Worm (Caenorhabditis elegans) whole organism, L4 larva: ENCODE data around the gene F31D4.5.

Source experiments
- F10B5.3 ChIP-seq: sonication (generic microtip); optimal IDR thresholded peaks from 2 replicates; lab custom pipeline; 2016; ENCODE audit warnings: mild to moderate bottlenecking, missing genetic modification characterization, missing compliant biosample characterization
- F44E2.7 ChIP-seq: fragments of 200-800 bp; sonication (Bioruptor generic); IDR thresholded peaks from 2 replicates; pipeline ENCODE4 v2.1.2; 2022; ENCODE audit warnings: missing genetic modification characterization, missing compliant biosample characterization
- F49E8.2 ChIP-seq: sonication (generic microtip); optimal IDR thresholded peaks from 2 replicates; lab custom pipeline; 2016; ENCODE audit warnings: missing compliant biosample characterization, mild to moderate bottlenecking, missing genetic modification characterization, borderline replicate concordance
- R02D3.7 ChIP-seq: fragments of 150-350 bp; sonication (generic microtip); optimal IDR thresholded peaks from 3 replicates; lab custom pipeline; 2014; ENCODE audit warnings: missing biosample characterization, missing genetic modification characterization
- T26A8.4 ChIP-seq: fragments of 200-800 bp; sonication (Bioruptor generic); IDR thresholded peaks from 2 replicates; pipeline ENCODE4 v1.3.6; 2022; ENCODE audit warnings: missing genetic modification characterization, missing compliant biosample characterization
- Y48G9A.11 ChIP-seq: fragments of 200-800 bp; sonication (Bioruptor generic); IDR thresholded peaks from 2 replicates; pipeline ENCODE4 v1.3.6; 2022; ENCODE audit warnings: missing genetic modification reagents, missing genetic modification characterization, missing compliant biosample characterization
- ZK337.2 ChIP-seq: fragments of 200-800 bp; sonication (Bioruptor generic); IDR thresholded peaks from 2 replicates; pipeline ENCODE4 v1.3.6; 2022; ENCODE audit warnings: missing genetic modification reagents, missing genetic modification characterization, missing compliant biosample characterization
- ZK546.5 ChIP-seq, 2 experiments: sonication (generic microtip); optimal IDR thresholded peaks; 2 replicates each; lab custom pipeline; 2017; ENCODE audit warnings: missing biosample characterization in 2 of 2, missing genetic modification characterization in 2 of 2
- aly-2 ChIP-seq: sonication (generic microtip); optimal IDR thresholded peaks from 2 replicates; lab custom pipeline; 2018; ENCODE audit warnings: missing biosample characterization, missing genetic modification characterization
- ceh-44 ChIP-seq: fragments of 200-800 bp; sonication (Bioruptor generic); IDR thresholded peaks from 2 replicates; pipeline ENCODE4 v1.3.6; 2022; ENCODE audit warnings: missing genetic modification reagents, missing genetic modification characterization, missing compliant biosample characterization
- ceh-82 ChIP-seq: sonication (generic microtip); optimal IDR thresholded peaks from 2 replicates; lab custom pipeline; 2017; ENCODE audit warnings: missing biosample characterization, missing genetic modification characterization
- ces-1 ChIP-seq: fragments of 150-350 bp; sonication (generic microtip); optimal IDR thresholded peaks from 4 replicates; lab custom pipeline; 2014; ENCODE audit warnings: missing biosample characterization, missing genetic modification reagents, missing genetic modification characterization
- cey-2 ChIP-seq: sonication (generic microtip); optimal IDR thresholded peaks from 3 replicates; lab custom pipeline; 2017; ENCODE audit warnings: missing genetic modification characterization, mild to moderate bottlenecking, missing compliant biosample characterization, antibody characterized with exemption, borderline replicate concordance; ENCODE audit not compliant: insufficient read depth
- daf-16 ChIP-seq, 3 experiments: sonication (generic microtip); optimal IDR thresholded peaks; 2 replicates each; lab custom pipeline; 2016 to 2017; ENCODE audit warnings: missing genetic modification characterization in 3 of 3, missing genetic modification reagents in 3 of 3, mild to moderate bottlenecking in 2 of 3, missing compliant biosample characterization in 2 of 3, missing biosample characterization in 1 of 3, moderate library complexity in 1 of 3
- dmd-8 ChIP-seq: fragments of 200-800 bp; sonication (Bioruptor generic); IDR thresholded peaks from 2 replicates; pipeline ENCODE4 v1.3.6; 2022; ENCODE audit warnings: missing genetic modification characterization, missing compliant biosample characterization
- dpl-1 ChIP-seq: fragments of 150-350 bp; optimal IDR thresholded peaks from 2 replicates; lab custom pipeline; 2014; ENCODE audit warnings: missing biosample characterization, missing genetic modification reagents, missing genetic modification characterization
- duxl-1 ChIP-seq: sonication (generic microtip); optimal IDR thresholded peaks from 2 replicates; lab custom pipeline; 2016; ENCODE audit warnings: mild to moderate bottlenecking, missing genetic modification characterization, moderate library complexity, missing compliant biosample characterization; ENCODE audit not compliant: poor library complexity
- egl-43 ChIP-seq: fragments of 200-800 bp; sonication (Bioruptor generic); IDR thresholded peaks from 2 replicates; pipeline ENCODE4 v1.3.6; 2022; ENCODE audit warnings: missing genetic modification reagents, missing genetic modification characterization, missing compliant biosample characterization
- fkh-10 ChIP-seq: fragments of 150-350 bp; optimal IDR thresholded peaks from 2 replicates; lab custom pipeline; 2014; ENCODE audit warnings: missing biosample characterization, missing genetic modification reagents, missing genetic modification characterization
- fos-1 ChIP-seq: fragments of 150-350 bp; optimal IDR thresholded peaks from 2 replicates; lab custom pipeline; 2014; ENCODE audit warnings: missing biosample characterization, missing genetic modification characterization
- gei-8 ChIP-seq: fragments of 200-800 bp; sonication (Bioruptor generic); optimal IDR thresholded peaks from 2 replicates; lab custom pipeline; 2018; ENCODE audit warnings: mild to moderate bottlenecking, missing genetic modification characterization, missing compliant biosample characterization
- hlh-11 ChIP-seq: fragments of 200-800 bp; sonication (Bioruptor generic); optimal IDR thresholded peaks from 2 replicates; lab custom pipeline; 2018; ENCODE audit warnings: mild to moderate bottlenecking, missing genetic modification characterization, missing compliant biosample characterization
- lin-1 ChIP-seq: fragments of 200-800 bp; sonication (Bioruptor generic); IDR thresholded peaks from 2 replicates; pipeline ENCODE4 v1.3.6; 2022; ENCODE audit warnings: missing genetic modification reagents, missing genetic modification characterization, missing compliant biosample characterization
- lin-15B ChIP-seq: fragments of 150-350 bp; sonication (generic microtip); optimal IDR thresholded peaks from 3 replicates; lab custom pipeline; 2014; ENCODE audit warnings: missing biosample characterization, missing genetic modification characterization
- lin-29 ChIP-seq: fragments of 200-800 bp; sonication (Bioruptor generic); IDR thresholded peaks from 2 replicates; pipeline ENCODE4 v1.3.6; 2022; ENCODE audit warnings: missing genetic modification reagents, missing genetic modification characterization, missing compliant biosample characterization
- lin-38 ChIP-seq: fragments of 200-800 bp; sonication (Bioruptor generic); IDR thresholded peaks from 2 replicates; pipeline ENCODE4 v1.3.6; 2022; ENCODE audit warnings: missing genetic modification reagents, missing genetic modification characterization, missing compliant biosample characterization
- madf-5 ChIP-seq, 2 experiments: fragments of 200-800 bp; sonication (Bioruptor generic); IDR thresholded peaks; 2 replicates each; pipeline ENCODE4 v1.3.6; 2022; ENCODE audit warnings: missing compliant biosample characterization in 2 of 2, missing genetic modification characterization in 2 of 2
- mdl-1 ChIP-seq, 2 experiments: fragments of 150-350 bp in 1 of 2; sonication (generic microtip) in 1 of 2; optimal IDR thresholded peaks; 2 replicates each; lab custom pipeline; 2014 to 2017; ENCODE audit warnings: missing biosample characterization in 2 of 2, missing genetic modification characterization in 2 of 2
- mdt-29 ChIP-seq: fragments of 200-800 bp; sonication (Bioruptor generic); IDR thresholded peaks from 2 replicates; pipeline ENCODE4 v1.3.6; 2022; ENCODE audit warnings: missing genetic modification reagents, missing genetic modification characterization, missing compliant biosample characterization
- mes-2 ChIP-seq: sonication (generic microtip); optimal IDR thresholded peaks from 2 replicates; lab custom pipeline; 2016; ENCODE audit warnings: missing genotype, mild to moderate bottlenecking, missing genetic modification characterization, missing compliant biosample characterization; ENCODE audit not compliant: poor library complexity, severe bottlenecking
- mxl-3 ChIP-seq: fragments of 200-800 bp; sonication (Bioruptor generic); optimal IDR thresholded peaks from 2 replicates; lab custom pipeline; 2018; ENCODE audit warnings: mild to moderate bottlenecking, missing genetic modification characterization, missing compliant biosample characterization
- nhr-10 ChIP-seq: fragments of 150-350 bp; optimal IDR thresholded peaks from 2 replicates; lab custom pipeline; 2014; ENCODE audit warnings: missing biosample characterization, missing genetic modification characterization
- nhr-111 ChIP-seq: fragments of 200-800 bp; sonication (Bioruptor generic); optimal IDR thresholded peaks from 2 replicates; lab custom pipeline; 2018; ENCODE audit warnings: mild to moderate bottlenecking, missing genetic modification characterization, missing compliant biosample characterization
- nhr-28 ChIP-seq: fragments of 150-350 bp; optimal IDR thresholded peaks from 2 replicates; lab custom pipeline; 2014; ENCODE audit warnings: missing biosample characterization, missing genetic modification characterization
- nhr-41 ChIP-seq: fragments of 200-800 bp; sonication (Bioruptor generic); IDR thresholded peaks from 2 replicates; pipeline ENCODE4 v1.3.6; 2022; ENCODE audit warnings: missing genetic modification reagents, missing genetic modification characterization, missing compliant biosample characterization
- nhr-76 ChIP-seq: fragments of 150-350 bp; optimal IDR thresholded peaks from 2 replicates; lab custom pipeline; 2014; ENCODE audit warnings: missing biosample characterization, missing genetic modification characterization
- php-3 ChIP-seq: fragments of 200-800 bp; sonication (Bioruptor generic); IDR thresholded peaks from 2 replicates; pipeline ENCODE4 v1.3.6; 2022; ENCODE audit warnings: missing genetic modification reagents, missing genetic modification characterization, missing compliant biosample characterization
- rbr-2 ChIP-seq: sonication (generic microtip); optimal IDR thresholded peaks from 2 replicates; lab custom pipeline; 2016; ENCODE audit warnings: missing genotype, missing genetic modification characterization, missing compliant biosample characterization
- saeg-2 ChIP-seq: fragments of 200-800 bp; sonication (Bioruptor generic); IDR thresholded peaks from 2 replicates; pipeline ENCODE4 v1.3.6; 2022; ENCODE audit warnings: missing genetic modification reagents, missing genetic modification characterization, missing compliant biosample characterization
- skn-1 ChIP-seq: fragments of 150-350 bp; optimal IDR thresholded peaks from 2 replicates; lab custom pipeline; 2014; ENCODE audit warnings: missing biosample characterization, missing genetic modification characterization
- snpc-4 ChIP-seq: fragments of 150-350 bp; optimal IDR thresholded peaks from 2 replicates; lab custom pipeline; 2014; ENCODE audit warnings: missing biosample characterization, missing genetic modification characterization
- spr-1 ChIP-seq: sonication (generic microtip); optimal IDR thresholded peaks from 2 replicates; lab custom pipeline; 2016; ENCODE audit warnings: mild to moderate bottlenecking, missing genetic modification characterization, missing compliant biosample characterization
- unc-130 ChIP-seq: sonication (generic microtip); optimal IDR thresholded peaks from 2 replicates; lab custom pipeline; 2016; ENCODE audit warnings: missing genetic modification reagents, missing genetic modification characterization, missing compliant biosample characterization
- zag-1 ChIP-seq: fragments of 150-350 bp; optimal IDR thresholded peaks from 2 replicates; lab custom pipeline; 2014; ENCODE audit warnings: missing biosample characterization, missing genetic modification characterization
- zip-2 ChIP-seq: fragments of 150-350 bp; optimal IDR thresholded peaks from 2 replicates; lab custom pipeline; 2014; ENCODE audit warnings: missing biosample characterization, missing genetic modification characterization
- ztf-11 ChIP-seq: fragments of 150-350 bp; optimal IDR thresholded peaks from 2 replicates; lab custom pipeline; 2014; ENCODE audit warnings: missing biosample characterization, missing genetic modification characterization
- ztf-7 ChIP-seq: fragments of 150-350 bp; optimal IDR thresholded peaks from 2 replicates; lab custom pipeline; 2014; ENCODE audit warnings: missing biosample characterization, missing genetic modification characterization

The F31D4.5 gene

ce11 chrV:20847743-20848229 is 6.1 kb upstream of the F31D4.5 start (continued):
- TF ChIP-seq madf-5 (GFP tag; IDR thresholded peaks at IDR 0.05; lab: Robert Waterston, UW) (no peak), T26A8.4 (GFP tag; lab: Robert Waterston, UW) (peak; percentile 51; the same call in 1 of the 2 replicates), lin-38 (GFP tag; lab: Robert Waterston, UW) (peak; percentile 56), lin-1 (GFP tag; lab: Robert Waterston, UW) (no peak), mdt-29 (GFP tag; lab: Robert Waterston, UW) (no peak), ces-1 (GFP tag; lab: Kevin White, UChicago) (no peak), egl-43 (0 out of 2 replicates have a peak, but pooled peaks have one; percentile 46), nhr-28 (tag; lab: Kevin White, UChicago) (no peak), Y48G9A.11 (no peak)

- no peak for TF ChIP-seq ZK337.2
- TF ChIP-seq lin-1 (GFP tag; lab: Robert Waterston, UW): no peak
- no peak for TF ChIP-seq zip-2 (tag; lab: Kevin White, UChicago)
- no peak for TF ChIP-seq F44E2.7 (GFP tag; lab: Robert Waterston, UW)
- no peak for TF ChIP-seq ZK546.5 (tag; optimal IDR thresholded peaks at IDR 0.05; lab: Kevin White, UChicago)
- TF ChIP-seq R02D3.7 (tag; lab: Kevin White, UChicago): no peak
- TF ChIP-seq nhr-76: no peak
- no peak for TF ChIP-seq lin-38 (GFP tag; lab: Robert Waterston, UW)
- TF ChIP-seq saeg-2 (GFP tag; lab: Robert Waterston, UW): no peak
- TF ChIP-seq fos-1: no peak
- no peak for TF ChIP-seq lin-29 (GFP tag; lab: Robert Waterston, UW)
- no peak for TF ChIP-seq zag-1 (tag; lab: Kevin White, UChicago)
- TF ChIP-seq daf-16 (GFP tag; optimal IDR thresholded peaks at IDR 0.05; lab: Kevin White, UChicago): no peak
- no peak for TF ChIP-seq daf-16 (tag; optimal IDR thresholded peaks at IDR 0.05; lab: Kevin White, UChicago)
- no peak for TF ChIP-seq nhr-111 (GFP tag; lab: Kevin White, UChicago)
- no peak for TF ChIP-seq nhr-41 (GFP tag; lab: Robert Waterston, UW)
- no peak for TF ChIP-seq mdl-1 (tag; optimal IDR thresholded peaks at IDR 0.05; lab: Kevin White, UChicago)
- TF ChIP-seq, all 104 proteins: peak for 0
These were observed 3.3 kb upstream of the F31D4.5 start, which contains the start of gene clec-264 for ce11 chrV:20850580-20850979. TSS of gene clec-264 (minus strand) at chrV:20850701.

ce11 chrV:20851847-20852386 is 2.0 kb upstream of the F31D4.5 start, which contains the start of gene ndua-1:
TSS of gene ndua-1 (minus strand) at chrV:20851897.
- TF ChIP-seq skn-1 (tag; lab: Kevin White, UChicago) (no peak), F49E8.2 (tag; lab: Kevin White, UChicago) (no peak), F10B5.3 (tag; lab: Kevin White, UChicago) (no peak), gei-8 (GFP tag; lab: Kevin White, UChicago) (no peak), dmd-8 (GFP tag; lab: Robert Waterston, UW) (no peak), aly-2 (tag; lab: Kevin White, UChicago) (no peak), ceh-44 (GFP tag; lab: Robert Waterston, UW) (no peak), R02D3.7 (tag; lab: Kevin White, UChicago) (no peak), hlh-11 (tag; lab: Kevin White, UChicago) (no peak), ceh-82 (no peak), spr-1 (tag; lab: Kevin White, UChicago) (no peak), unc-130 (GFP tag; lab: Kevin White, UChicago) (no peak), mxl-3 (GFP tag; lab: Kevin White, UChicago) (no peak), ztf-7 (tag; lab: Kevin White, UChicago) (no peak), nhr-10 (tag; lab: Kevin White, UChicago) (no peak), snpc-4 (tag; lab: Kevin White, UChicago) (no peak), mes-2 (tag; lab: Kevin White, UChicago) (peak; percentile 86), egl-43 (no peak), lin-1 (GFP tag; lab: Robert Waterston, UW) (no peak), fos-1 (no peak), fkh-10 (GFP tag; lab: Kevin White, UChicago) (no peak), dpl-1 (GFP tag; lab: Kevin White, UChicago) (peak; percentile 8), lin-15B (tag; lab: Kevin White, UChicago) (no peak), duxl-1 (tag; lab: Kevin White, UChicago) (peak; percentile 45), rbr-2 (peak; percentile 26), php-3 (GFP tag; lab: Robert Waterston, UW) (no peak), ztf-11 (tag; lab: Kevin White, UChicago) (no peak), cey-2 (tag; lab: Kevin White, UChicago) (no peak)
